Worm (Caenorhabditis elegans) whole organism, late embryonic: ENCODE data around the gene R04A9.7.

Source experiments
- ama-1 ChIP-seq: fragments of 150-350 bp; optimal IDR thresholded peaks from 2 replicates; lab custom pipeline; 2014
- ceh-6 ChIP-seq: fragments of 200-800 bp; sonication (Bioruptor generic); optimal IDR thresholded peaks from 2 replicates; lab custom pipeline; 2018; ENCODE audit warnings: mild to moderate bottlenecking, missing genetic modification characterization, missing compliant biosample characterization
- fax-1 ChIP-seq: sonication (generic microtip); optimal IDR thresholded peaks from 2 replicates; lab custom pipeline; 2016; ENCODE audit warnings: missing genotype, missing genetic modification characterization, missing compliant biosample characterization
- hlh-30 ChIP-seq: sonication (generic microtip); optimal IDR thresholded peaks from 2 replicates; lab custom pipeline; 2017; ENCODE audit warnings: antibody characterized with exemption, missing genetic modification characterization, missing compliant biosample characterization; ENCODE audit not compliant: insufficient read depth
- nhr-11 ChIP-seq: fragments of 150-350 bp; optimal IDR thresholded peaks from 2 replicates; lab custom pipeline; 2014; ENCODE audit warnings: missing biosample characterization, missing genetic modification characterization
- pax-1 ChIP-seq: fragments of 150-350 bp; optimal IDR thresholded peaks from 2 replicates; lab custom pipeline; 2014; ENCODE audit warnings: missing biosample characterization, missing genetic modification characterization
- pha-4 ChIP-seq: fragments of 150-350 bp; optimal IDR thresholded peaks from 2 replicates; lab custom pipeline; 2018; ENCODE audit warnings: missing biosample characterization, missing genetic modification reagents, missing genetic modification characterization

DNA sequence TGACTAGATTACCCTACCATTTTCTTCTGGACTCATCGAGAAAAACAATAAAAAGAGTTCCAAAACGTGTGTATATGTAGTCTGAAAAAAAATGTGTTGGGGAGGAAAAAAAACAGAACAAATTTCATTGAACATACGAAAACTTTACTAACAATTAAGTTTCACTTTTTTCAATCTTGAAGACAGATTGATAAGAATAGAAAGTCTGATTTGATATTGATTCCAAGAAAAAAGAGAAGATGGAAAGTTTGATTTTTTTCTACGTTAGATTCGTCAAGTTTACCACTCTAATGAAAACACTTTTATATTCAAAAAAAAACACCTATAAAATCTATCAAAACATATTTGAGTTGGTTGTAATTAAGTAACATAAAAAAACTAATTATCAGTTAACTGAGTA lies 4.2 kb downstream of the R04A9.7 start, which contains the start of gene R04A9.9:
- TF ChIP-seq pax-1 (tag; lab: Kevin White, UChicago) (no peak), fax-1 (tag; lab: Kevin White, UChicago) (no peak), hlh-30 (tag; lab: Kevin White, UChicago) (no peak), ama-1 (lab: Kevin White, UChicago) (no peak), pha-4 (no peak), ceh-6 (GFP tag; lab: Kevin White, UChicago) (no peak), nhr-11 (tag; lab: Kevin White, UChicago) (no peak)
